Worm (Caenorhabditis elegans): ENCODE data around the gene ttr-46.

- TF ChIP-seq pax-1 (tag; optimal IDR thresholded peaks at IDR 0.05) = no peak
- no peak for TF ChIP-seq pha-2 (tag; optimal IDR thresholded peaks at IDR 0.05)
- no peak for TF ChIP-seq ama-1 (optimal IDR thresholded peaks at IDR 0.05)
- no peak for TF ChIP-seq sox-2 (GFP tag; IDR thresholded peaks at IDR 0.05)
- peak; percentile 21 for TF ChIP-seq unc-42 (tag; optimal IDR thresholded peaks at IDR 0.05)
Observed at ce11 chrV:9964152-9964785, 13.2 kb downstream of the ttr-46 start.
